Worm (Caenorhabditis elegans) whole organism, L2 larva: Measurements from ENCODE around the gene ZK742.7.

Experiments used
- ZK546.5 ChIP-seq: sonication (generic microtip); optimal IDR thresholded peaks from 2 replicates; lab custom pipeline; 2017; ENCODE audit warnings: missing biosample characterization, missing genetic modification characterization
- fos-1 ChIP-seq: fragments of 150-350 bp; optimal IDR thresholded peaks from 2 replicates; lab custom pipeline; 2014; ENCODE audit warnings: missing biosample characterization, missing genetic modification characterization
- mbf-1 ChIP-seq: sonication (generic microtip); optimal IDR thresholded peaks from 2 replicates; lab custom pipeline; 2017; ENCODE audit warnings: missing biosample characterization, missing genetic modification characterization
- nhr-11 ChIP-seq: fragments of 150-350 bp; optimal IDR thresholded peaks from 2 replicates; lab custom pipeline; 2014; ENCODE audit warnings: missing biosample characterization, missing genetic modification characterization

DNA sequence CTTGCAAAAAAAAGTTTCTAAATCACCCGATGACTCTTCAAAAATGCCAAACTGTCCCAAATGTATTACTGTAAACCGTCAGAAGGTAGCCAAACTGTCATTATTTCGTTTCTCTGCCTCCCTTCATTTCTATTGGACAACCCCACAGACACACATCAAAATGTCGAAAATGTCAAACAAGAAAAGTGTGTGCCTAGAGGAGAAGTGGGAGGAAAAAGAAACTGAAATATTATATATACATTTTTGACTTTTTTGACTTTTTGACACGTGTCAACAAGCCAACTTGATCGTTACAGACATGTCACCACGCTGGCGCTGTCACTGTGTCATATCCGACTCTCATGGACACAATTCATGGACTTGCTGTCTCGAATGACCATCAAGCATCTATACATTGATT lies 48.5 kb upstream of the ZK742.7 start:
- TF ChIP-seq fos-1 = no peak
- no peak for TF ChIP-seq mbf-1 (tag; lab: Kevin White, UChicago)
- no peak for TF ChIP-seq ZK546.5 (tag; lab: Kevin White, UChicago)
- no peak for TF ChIP-seq nhr-11 (tag; lab: Kevin White, UChicago)
